Fruit fly (Drosophila melanogaster): ENCODE data around the gene CG7366.

CG7366 gene

DNA sequence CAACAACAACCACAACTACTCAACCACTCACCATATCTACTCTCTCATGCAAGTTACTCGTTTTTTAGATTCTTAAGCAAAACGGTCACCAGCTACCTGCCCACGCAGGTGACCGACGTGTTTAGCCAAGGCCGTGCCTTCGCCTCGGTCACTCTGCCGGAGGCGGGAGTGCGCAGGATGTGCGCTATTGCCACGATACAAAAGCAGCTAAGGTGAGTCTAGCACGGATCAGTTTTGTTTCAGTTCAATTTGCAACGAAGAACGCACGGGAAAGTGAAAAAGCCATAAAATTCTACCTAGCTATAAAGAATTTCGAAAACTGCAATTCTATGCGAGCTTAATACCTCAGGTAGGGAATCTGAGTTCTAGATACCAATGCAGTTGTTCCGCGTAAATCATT is 13.0 kb downstream of the CG7366 start:
- TF ChIP-seq CG9948 (tag; optimal IDR thresholded peaks at IDR 0.05): no peak
- TF ChIP-seq CG13204 (GFP tag; optimal IDR thresholded peaks at IDR 0.05): no peak
- no peak for TF ChIP-seq D1 (tag; optimal IDR thresholded peaks at IDR 0.05)
- no peak for TF ChIP-seq EcR (GFP tag; optimal IDR thresholded peaks at IDR 0.05)
- TF ChIP-seq Snoo (tag; optimal IDR thresholded peaks at IDR 0.05): no peak
- no peak for TF ChIP-seq CG4496 (GFP tag; IDR thresholded peaks at IDR 0.05)
- TF ChIP-seq CG32121 (GFP tag; IDR thresholded peaks at IDR 0.05): no peak
- TF ChIP-seq CG34367 (tag; optimal IDR thresholded peaks at IDR 0.05): no peak
- TF ChIP-seq rn (GFP tag; IDR thresholded peaks at IDR 0.05): no peak

- no peak for TF ChIP-seq Pif1B (GFP tag; optimal IDR thresholded peaks at IDR 0.05)
- TF ChIP-seq CG32121 (GFP tag; IDR thresholded peaks at IDR 0.05): 0 out of 2 replicates have a peak, but pooled peaks have one; percentile 30
- no peak for TF ChIP-seq CG12605 (GFP tag; IDR thresholded peaks at IDR 0.05)
- TF ChIP-seq D1 (tag; optimal IDR thresholded peaks at IDR 0.05): no peak
- TF ChIP-seq Ets98B (GFP tag; IDR thresholded peaks at IDR 0.05): peak; percentile 16; the same call in 1 of the 2 replicates
- no peak for TF ChIP-seq CG14655 (GFP tag; optimal IDR thresholded peaks at IDR 0.05)
Observed at dm6 chr3L:8187397-8187811, 14.8 kb downstream of the CG7366 start.

DNA sequence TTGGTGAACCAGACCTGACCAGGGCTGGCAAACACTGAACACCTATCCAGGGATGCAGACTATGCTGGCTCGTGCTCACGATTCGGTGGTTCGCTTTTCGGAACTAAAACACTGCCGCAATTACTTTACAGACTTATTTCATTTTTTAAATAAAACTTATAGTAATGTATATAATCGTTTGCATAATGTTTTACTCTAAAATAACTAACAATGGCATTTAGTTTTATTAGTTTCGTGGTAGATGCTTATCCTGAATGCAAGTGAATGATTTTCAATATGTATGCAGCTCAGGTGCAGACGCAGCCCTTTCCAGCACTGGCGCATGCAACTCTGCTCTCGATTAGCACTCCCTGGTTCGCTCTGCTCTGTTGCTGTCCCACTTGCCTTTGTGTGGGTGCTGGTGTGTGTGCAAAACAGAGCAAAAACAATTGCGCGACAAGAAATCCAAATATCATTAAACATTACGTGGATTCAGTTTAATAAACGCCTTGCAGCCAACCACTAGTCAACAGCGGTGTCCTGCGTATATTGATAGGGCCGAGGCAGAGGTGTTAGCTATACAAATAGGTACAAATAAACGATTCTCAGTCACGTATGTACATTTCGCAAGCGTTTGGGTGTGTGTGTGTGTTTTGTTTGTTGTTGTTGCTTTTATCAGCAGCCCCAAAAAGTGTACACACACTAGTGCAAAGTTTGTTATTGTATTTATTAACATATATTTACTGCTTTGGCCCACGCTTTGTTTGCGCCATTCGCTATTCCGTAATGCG is 15.4 kb downstream of the CG7366 start, which contains the start of the genes ERR and Atg18a:
Gene ERR (minus strand): TSS at position 45 of the 770 bp plus-strand sequence.
Gene Atg18a (plus strand): TSS at position 231 of the 770 bp plus-strand sequence.
- TF ChIP-seq CG34367 (tag; optimal IDR thresholded peaks at IDR 0.05) (peak; percentile 69), CG32121 (GFP tag; IDR thresholded peaks at IDR 0.05) (peak; percentile 89), Pif1A (GFP tag; optimal IDR thresholded peaks at IDR 0.05) (no peak), rn (GFP tag; IDR thresholded peaks at IDR 0.05) (peak; percentile 84), EcR (GFP tag; optimal IDR thresholded peaks at IDR 0.05) (no peak), Ets98B (GFP tag; IDR thresholded peaks at IDR 0.05) (peak; percentile 82), CG8301 (tag; optimal IDR thresholded peaks at IDR 0.05) (peak; percentile 74), CG17806 (tag; optimal IDR thresholded peaks at IDR 0.05) (peak; percentile 73), CG8159 (tag; optimal IDR thresholded peaks at IDR 0.05) (peak; percentile 82), CG4496 (GFP tag; IDR thresholded peaks at IDR 0.05) (peak; percentile 92), Pif1B (GFP tag; optimal IDR thresholded peaks at IDR 0.05) (peak; percentile 73), fd96Ca (GFP tag; IDR thresholded peaks at IDR 0.05) (peak; percentile 81), CG13204 (GFP tag; optimal IDR thresholded peaks at IDR 0.05) (no peak), CG10348 (GFP tag; IDR thresholded peaks at IDR 0.05) (peak; percentile 77), CG9948 (tag; optimal IDR thresholded peaks at IDR 0.05) (peak; percentile 73), D1 (tag; optimal IDR thresholded peaks at IDR 0.05) (no peak), gl (tag; optimal IDR thresholded peaks at IDR 0.05) (peak; percentile 19), CG14655 (GFP tag; optimal IDR thresholded peaks at IDR 0.05) (no peak), CG15710 (tag; optimal IDR thresholded peaks at IDR 0.05) (peak; percentile 87), Snoo (tag; optimal IDR thresholded peaks at IDR 0.05) (peak; percentile 78), CG12605 (GFP tag; IDR thresholded peaks at IDR 0.05) (peak; percentile 50; the same call in 1 of the 2 replicates)

dm6 chr3L:8185263-8186227 is 16.7 kb downstream of the CG7366 start:
- TF ChIP-seq CG17806 (tag; optimal IDR thresholded peaks at IDR 0.05): peak; percentile 33
- TF ChIP-seq CG15710 (tag; optimal IDR thresholded peaks at IDR 0.05): peak; percentile 57
- no peak for TF ChIP-seq rn (GFP tag; IDR thresholded peaks at IDR 0.05)
- peak; percentile 59 for TF ChIP-seq CG8301 (tag; optimal IDR thresholded peaks at IDR 0.05)
- TF ChIP-seq Ets98B (GFP tag; IDR thresholded peaks at IDR 0.05): peak; percentile 53
- peak; percentile 66; the same call in 2 of the 3 replicates for TF ChIP-seq CG4496 (GFP tag; IDR thresholded peaks at IDR 0.05)
- TF ChIP-seq CG13204 (GFP tag; optimal IDR thresholded peaks at IDR 0.05): no peak
- TF ChIP-seq fd96Ca (GFP tag; IDR thresholded peaks at IDR 0.05): peak; percentile 72
- no peak for TF ChIP-seq Pif1A (GFP tag; optimal IDR thresholded peaks at IDR 0.05)
- no peak for TF ChIP-seq D1 (tag; optimal IDR thresholded peaks at IDR 0.05)
- TF ChIP-seq Pif1B (GFP tag; optimal IDR thresholded peaks at IDR 0.05): peak; percentile 65
- TF ChIP-seq CG14655 (GFP tag; optimal IDR thresholded peaks at IDR 0.05): no peak
- peak; percentile 25 for TF ChIP-seq EcR (GFP tag; optimal IDR thresholded peaks at IDR 0.05)
- TF ChIP-seq CG8159 (tag; optimal IDR thresholded peaks at IDR 0.05): peak; percentile 74
- no peak for TF ChIP-seq gl (tag; optimal IDR thresholded peaks at IDR 0.05)
- peak; percentile 42; the same call in 1 of the 2 replicates for TF ChIP-seq CG32121 (GFP tag; IDR thresholded peaks at IDR 0.05)
- peak; percentile 48 for TF ChIP-seq CG9948 (tag; optimal IDR thresholded peaks at IDR 0.05)
- TF ChIP-seq CG12605 (GFP tag; IDR thresholded peaks at IDR 0.05): no peak
- peak; percentile 36 for TF ChIP-seq CG34367 (tag; optimal IDR thresholded peaks at IDR 0.05)
- TF ChIP-seq Snoo (tag; optimal IDR thresholded peaks at IDR 0.05): peak; percentile 42
- no peak for TF ChIP-seq CG10348 (GFP tag; IDR thresholded peaks at IDR 0.05)

Measured in whole organism, pupa.